Worm (Caenorhabditis elegans) whole organism, L2 larva: Measurements from ENCODE around the gene Y105C5B.9.

Experiments used
- F13H6.1 ChIP-seq: sonication (generic microtip); optimal IDR thresholded peaks from 2 replicates; lab custom pipeline; 2016; ENCODE audit warnings: missing genetic modification characterization, missing compliant biosample characterization
- fos-1 ChIP-seq: fragments of 150-350 bp; optimal IDR thresholded peaks from 2 replicates; lab custom pipeline; 2014; ENCODE audit warnings: missing biosample characterization, missing genetic modification characterization
- nhr-129 ChIP-seq: fragments of 150-350 bp; optimal IDR thresholded peaks from 2 replicates; lab custom pipeline; 2014; ENCODE audit warnings: missing biosample characterization, missing genetic modification characterization
- nhr-237 ChIP-seq: fragments of 150-350 bp; optimal IDR thresholded peaks from 2 replicates; lab custom pipeline; 2014; ENCODE audit warnings: missing biosample characterization, missing genetic modification characterization
- nhr-77 ChIP-seq: fragments of 150-350 bp; optimal IDR thresholded peaks from 2 replicates; lab custom pipeline; 2014; ENCODE audit warnings: missing biosample characterization, missing genetic modification characterization
- unc-62 ChIP-seq: fragments of 150-350 bp; optimal IDR thresholded peaks from 2 replicates; lab custom pipeline; 2014; ENCODE audit warnings: missing biosample characterization, missing genetic modification reagents, missing genetic modification characterization

- TF ChIP-seq nhr-129 (tag; lab: Kevin White, UChicago), result no peak
- no peak for TF ChIP-seq F13H6.1 (tag; lab: Kevin White, UChicago)
- TF ChIP-seq unc-62 (GFP tag; lab: Kevin White, UChicago), result no peak
- TF ChIP-seq nhr-77, result no peak
- no peak for TF ChIP-seq fos-1 (tag; lab: Kevin White, UChicago)
- no peak for TF ChIP-seq nhr-237 (tag; lab: Kevin White, UChicago)
These were observed 29.3 kb upstream of the Y105C5B.9 start, which contains the start of gene Y105C5B.5 for ce11 chrIV:15901123-15901522.
